Worm (Caenorhabditis elegans): ENCODE data around the gene F55D10.4.

ce11 chrX:4706755-4707226, 13.7 kb downstream of the F55D10.4 start, which contains the start of gene dhhc-10:
- TF ChIP-seq tab-1 (GFP tag; IDR thresholded peaks at IDR 0.05) (no peak), flt-1 (GFP tag; IDR thresholded peaks at IDR 0.05) (no peak), cog-1 (tag; optimal IDR thresholded peaks at IDR 0.05) (peak; percentile 59), T22C8.4 (GFP tag; IDR thresholded peaks at IDR 0.05) (no peak), ztf-23 (GFP tag; IDR thresholded peaks at IDR 0.05) (no peak)
